Worm (Caenorhabditis elegans) whole organism, late embryonic: Measurements from ENCODE around the gene sup-10.

ENCODE experiments used
- C08G9.2 ChIP-seq: sonication (generic microtip); optimal IDR thresholded peaks from 2 replicates; lab custom pipeline; 2016; ENCODE audit warnings: mild to moderate bottlenecking, missing genetic modification characterization, moderate library complexity, missing compliant biosample characterization
- C38D4.7 ChIP-seq: fragments of 200-800 bp; sonication (Bioruptor generic); optimal IDR thresholded peaks from 2 replicates; lab custom pipeline; 2018; ENCODE audit warnings: mild to moderate bottlenecking, missing genetic modification characterization, moderate library complexity, missing compliant biosample characterization
- F13H6.1 ChIP-seq: sonication (generic microtip); optimal IDR thresholded peaks from 2 replicates; lab custom pipeline; 2016; ENCODE audit warnings: missing genetic modification characterization, missing compliant biosample characterization
- K09A11.1 ChIP-seq: sonication (generic microtip); optimal IDR thresholded peaks from 2 replicates; lab custom pipeline; 2017; ENCODE audit warnings: antibody characterized with exemption, mild to moderate bottlenecking, missing genetic modification characterization, missing compliant biosample characterization; ENCODE audit not compliant: insufficient read depth
- T23F11.4 ChIP-seq: fragments of 200-800 bp; sonication (Bioruptor generic); optimal IDR thresholded peaks from 2 replicates; lab custom pipeline; 2018; ENCODE audit warnings: mild to moderate bottlenecking, missing genetic modification characterization, missing compliant biosample characterization
- ahr-1 ChIP-seq: sonication (generic microtip); optimal IDR thresholded peaks from 2 replicates; lab custom pipeline; 2016; ENCODE audit warnings: missing genetic modification characterization, missing compliant biosample characterization
- ama-1 ChIP-seq: fragments of 150-350 bp; optimal IDR thresholded peaks from 2 replicates; lab custom pipeline; 2014
- ceh-14 ChIP-seq: sonication (generic microtip); optimal IDR thresholded peaks from 2 replicates; lab custom pipeline; 2016; ENCODE audit warnings: missing genotype, missing genetic modification characterization, missing compliant biosample characterization
- ceh-18 ChIP-seq: sonication (generic microtip); optimal IDR thresholded peaks from 2 replicates; lab custom pipeline; 2016; ENCODE audit warnings: missing genetic modification characterization, missing compliant biosample characterization
- ceh-2 ChIP-seq: sonication (generic microtip); optimal IDR thresholded peaks from 2 replicates; lab custom pipeline; 2016; ENCODE audit warnings: missing genotype, missing genetic modification characterization, missing compliant biosample characterization
- ceh-22 ChIP-seq: sonication (generic microtip); optimal IDR thresholded peaks from 2 replicates; lab custom pipeline; 2017; ENCODE audit warnings: missing biosample characterization, missing genetic modification characterization
- ceh-24 ChIP-seq: sonication (generic microtip); optimal IDR thresholded peaks from 2 replicates; lab custom pipeline; 2016; ENCODE audit warnings: mild to moderate bottlenecking, missing genetic modification characterization, missing compliant biosample characterization
- ceh-31 ChIP-seq: sonication (generic microtip); optimal IDR thresholded peaks from 2 replicates; lab custom pipeline; 2016; ENCODE audit warnings: missing genetic modification characterization, missing compliant biosample characterization
- ceh-48 ChIP-seq: sonication (generic microtip); optimal IDR thresholded peaks from 2 replicates; lab custom pipeline; 2016; ENCODE audit warnings: missing genetic modification characterization, inconsistent platforms, missing compliant biosample characterization
- ceh-6 ChIP-seq: fragments of 200-800 bp; sonication (Bioruptor generic); optimal IDR thresholded peaks from 2 replicates; lab custom pipeline; 2018; ENCODE audit warnings: mild to moderate bottlenecking, missing genetic modification characterization, missing compliant biosample characterization
- ceh-9 ChIP-seq: sonication (generic microtip); optimal IDR thresholded peaks from 2 replicates; lab custom pipeline; 2016; ENCODE audit warnings: mild to moderate bottlenecking, missing genetic modification characterization, inconsistent platforms, missing compliant biosample characterization
- dve-1 ChIP-seq: sonication (generic microtip); optimal IDR thresholded peaks from 2 replicates; lab custom pipeline; 2017; ENCODE audit warnings: antibody characterized with exemption, mild to moderate bottlenecking, missing genetic modification characterization, missing compliant biosample characterization
- elt-2 ChIP-seq: sonication (generic microtip); optimal IDR thresholded peaks from 2 replicates; lab custom pipeline; 2016; ENCODE audit warnings: missing genetic modification reagents, missing genetic modification characterization, missing compliant biosample characterization
- eyg-1 ChIP-seq: sonication (generic microtip); optimal IDR thresholded peaks from 2 replicates; lab custom pipeline; 2016; ENCODE audit warnings: missing genotype, missing genetic modification characterization, missing compliant biosample characterization
- fkh-6 ChIP-seq: sonication (generic microtip); optimal IDR thresholded peaks from 2 replicates; lab custom pipeline; 2016; ENCODE audit warnings: missing genetic modification characterization, missing compliant biosample characterization
- hlh-13 ChIP-seq: fragments of 200-800 bp; sonication (Bioruptor generic); optimal IDR thresholded peaks from 2 replicates; lab custom pipeline; 2018; ENCODE audit warnings: mild to moderate bottlenecking, missing genetic modification characterization, missing compliant biosample characterization
- hlh-8 ChIP-seq: sonication (generic microtip); optimal IDR thresholded peaks from 2 replicates; lab custom pipeline; 2016; ENCODE audit warnings: missing genotype, missing genetic modification characterization, missing compliant biosample characterization
- madf-2 ChIP-seq: sonication (generic microtip); optimal IDR thresholded peaks from 2 replicates; lab custom pipeline; 2017; ENCODE audit warnings: missing genetic modification characterization, missing compliant biosample characterization
- mec-3 ChIP-seq: sonication (generic microtip); optimal IDR thresholded peaks from 2 replicates; lab custom pipeline; 2016; ENCODE audit warnings: borderline replicate concordance, missing genetic modification characterization, missing compliant biosample characterization
- nhr-11 ChIP-seq: fragments of 150-350 bp; optimal IDR thresholded peaks from 2 replicates; lab custom pipeline; 2014; ENCODE audit warnings: missing biosample characterization, missing genetic modification characterization
- nhr-232 ChIP-seq: sonication (generic microtip); optimal IDR thresholded peaks from 2 replicates; lab custom pipeline; 2016; ENCODE audit warnings: missing genetic modification characterization, missing compliant biosample characterization
- pat-9 ChIP-seq: fragments of 200-800 bp; sonication (Bioruptor generic); optimal IDR thresholded peaks from 2 replicates; lab custom pipeline; 2018; ENCODE audit warnings: mild to moderate bottlenecking, missing genetic modification characterization, moderate library complexity, missing compliant biosample characterization
- pax-1 ChIP-seq: fragments of 150-350 bp; optimal IDR thresholded peaks from 2 replicates; lab custom pipeline; 2014; ENCODE audit warnings: missing biosample characterization, missing genetic modification characterization
- pha-2 ChIP-seq: sonication (generic microtip); optimal IDR thresholded peaks from 2 replicates; lab custom pipeline; 2017; ENCODE audit warnings: mild to moderate bottlenecking, missing genetic modification characterization, missing compliant biosample characterization
- pqm-1 ChIP-seq: sonication (generic microtip); optimal IDR thresholded peaks from 2 replicates; lab custom pipeline; 2016; ENCODE audit warnings: missing genetic modification characterization, missing compliant biosample characterization
- ref-2 ChIP-seq: sonication (generic microtip); optimal IDR thresholded peaks from 2 replicates; lab custom pipeline; 2016; ENCODE audit warnings: missing genetic modification characterization, missing compliant biosample characterization
- rnt-1 ChIP-seq: sonication (generic microtip); optimal IDR thresholded peaks from 2 replicates; lab custom pipeline; 2016; ENCODE audit warnings: missing genetic modification characterization, missing compliant biosample characterization
- sdc-2 ChIP-seq: sonication (generic microtip); optimal IDR thresholded peaks from 2 replicates; lab custom pipeline; 2016; ENCODE audit warnings: missing genotype, missing genetic modification characterization, missing compliant biosample characterization
- sox-4 ChIP-seq: sonication (generic microtip); optimal IDR thresholded peaks from 2 replicates; lab custom pipeline; 2017; ENCODE audit warnings: mild to moderate bottlenecking, missing genetic modification characterization, inconsistent platforms, missing compliant biosample characterization
- syd-9 ChIP-seq: sonication (generic microtip); optimal IDR thresholded peaks from 2 replicates; lab custom pipeline; 2016; ENCODE audit warnings: mild to moderate bottlenecking, missing genetic modification characterization, moderate library complexity, missing compliant biosample characterization
- unc-55 ChIP-seq: sonication (generic microtip); optimal IDR thresholded peaks from 2 replicates; lab custom pipeline; 2017; ENCODE audit warnings: missing biosample characterization, missing genetic modification reagents, missing genetic modification characterization
- zip-5 ChIP-seq: sonication (generic microtip); optimal IDR thresholded peaks from 2 replicates; lab custom pipeline; 2016; ENCODE audit warnings: missing genetic modification characterization, missing compliant biosample characterization

sup-10 gene

ce11 chrX:17479694-17480574, 48.2 kb upstream of the sup-10 start (continued):
- TF ChIP-seq C38D4.7 (no peak), hlh-8 (tag; lab: Kevin White, UChicago) (peak; percentile 38), dve-1 (peak; percentile 46), ama-1 (lab: Kevin White, UChicago) (peak; percentile 32), fkh-6 (no peak), ceh-31 (tag; lab: Kevin White, UChicago) (peak; percentile 89), ref-2 (tag; lab: Kevin White, UChicago) (peak; percentile 79), T23F11.4 (GFP tag; lab: Kevin White, UChicago) (no peak), nhr-232 (tag; lab: Kevin White, UChicago) (no peak), unc-55 (GFP tag; lab: Kevin White, UChicago) (peak; percentile 89), pha-2 (tag; lab: Kevin White, UChicago) (peak; percentile 23), rnt-1 (tag; lab: Kevin White, UChicago) (peak; percentile 92), pat-9 (tag; lab: Kevin White, UChicago) (peak; percentile 2), mec-3 (tag; lab: Kevin White, UChicago) (no peak), pqm-1 (tag; lab: Kevin White, UChicago) (no peak), ceh-24 (tag; lab: Kevin White, UChicago) (no peak), F13H6.1 (tag; lab: Kevin White, UChicago) (peak; percentile 79), ceh-48 (peak; percentile 39), ceh-6 (no peak), ceh-18 (tag; lab: Kevin White, UChicago) (peak; percentile 97), eyg-1 (peak; percentile 31), hlh-13 (GFP tag; lab: Kevin White, UChicago) (no peak), ceh-9 (no peak), syd-9 (peak; percentile 60)

- no peak for TF ChIP-seq nhr-11
- TF ChIP-seq ceh-2 (tag; lab: Kevin White, UChicago) = no peak
- TF ChIP-seq F13H6.1 (tag; lab: Kevin White, UChicago) = no peak
- no peak for TF ChIP-seq sox-4
- no peak for TF ChIP-seq sdc-2
- TF ChIP-seq ceh-24 (tag; lab: Kevin White, UChicago) = no peak
- TF ChIP-seq, all 69 proteins: peak for 0
These were observed 46.1 kb upstream of the sup-10 start for ce11 chrX:17481892-17482515.

- no peak for TF ChIP-seq K09A11.1
- no peak for TF ChIP-seq ahr-1 (tag; lab: Kevin White, UChicago)
- TF ChIP-seq dve-1 = no peak
- TF ChIP-seq ceh-22 (tag; lab: Kevin White, UChicago) = no peak
- no peak for TF ChIP-seq C08G9.2 (tag; lab: Kevin White, UChicago)
- TF ChIP-seq pha-2 (tag; lab: Kevin White, UChicago) = no peak
- TF ChIP-seq zip-5 (tag; lab: Kevin White, UChicago) = no peak
- no peak for TF ChIP-seq pqm-1 (tag; lab: Kevin White, UChicago)
- no peak for TF ChIP-seq ceh-14 (tag; lab: Kevin White, UChicago)
- no peak for TF ChIP-seq madf-2 (tag; lab: Kevin White, UChicago)
- TF ChIP-seq elt-2 = no peak
- no peak for TF ChIP-seq pax-1 (tag; lab: Kevin White, UChicago)
These were observed 41.4 kb upstream of the sup-10 start, which contains the start of gene npr-24 for ce11 chrX:17486735-17487134. TSS of gene npr-24 (minus strand) at chrX:17486835.
